Worm (Caenorhabditis elegans) whole organism, mixed stage, embryonic: ENCODE measurements around the gene ZC21.8.

Experiments
- M03D4.4 ChIP-seq: sonication (generic microtip); optimal IDR thresholded peaks from 2 replicates; lab custom pipeline; 2017; ENCODE audit warnings: mild to moderate bottlenecking, missing genetic modification characterization, missing compliant biosample characterization
- bed-3 ChIP-seq: fragments of 200-800 bp; sonication (Bioruptor generic); optimal IDR thresholded peaks from 3 replicates; lab custom pipeline; 2018; ENCODE audit warnings: mild to moderate bottlenecking, missing genetic modification characterization, moderate library complexity, missing compliant biosample characterization
- blmp-1 ChIP-seq: fragments of 150-350 bp; optimal IDR thresholded peaks from 2 replicates; lab custom pipeline; 2014; ENCODE audit warnings: missing biosample characterization, missing genetic modification characterization
- ceh-39 ChIP-seq: fragments of 150-350 bp; optimal IDR thresholded peaks from 2 replicates; lab custom pipeline; 2014; ENCODE audit warnings: missing biosample characterization, missing genetic modification characterization
- ceh-43 ChIP-seq: fragments of 200-800 bp; sonication (Bioruptor generic); optimal IDR thresholded peaks from 2 replicates; lab custom pipeline; 2018; ENCODE audit warnings: mild to moderate bottlenecking, missing genetic modification characterization, moderate library complexity, missing compliant biosample characterization
- ceh-83 ChIP-seq: fragments of 200-800 bp; sonication (Bioruptor generic); optimal IDR thresholded peaks from 2 replicates; lab custom pipeline; 2018; ENCODE audit warnings: mild to moderate bottlenecking, missing genetic modification characterization, missing compliant biosample characterization
- ces-1 ChIP-seq: fragments of 150-350 bp; optimal IDR thresholded peaks from 2 replicates; lab custom pipeline; 2014; ENCODE audit warnings: missing biosample characterization, missing genetic modification reagents, missing genetic modification characterization
- cnd-1 ChIP-seq: fragments of 200-800 bp; sonication (Bioruptor generic); optimal IDR thresholded peaks from 2 replicates; lab custom pipeline; 2018; ENCODE audit warnings: mild to moderate bottlenecking, missing genetic modification characterization, missing compliant biosample characterization
- drap-1 ChIP-seq: fragments of 200-800 bp; sonication (Bioruptor generic); optimal IDR thresholded peaks from 3 replicates; lab custom pipeline; 2018; ENCODE audit warnings: mild to moderate bottlenecking, missing genetic modification characterization, missing compliant biosample characterization
- elt-1 ChIP-seq: sonication (generic microtip); optimal IDR thresholded peaks from 2 replicates; lab custom pipeline; 2017; ENCODE audit warnings: missing genetic modification characterization, mild to moderate bottlenecking, missing compliant biosample characterization, antibody characterized with exemption, moderate library complexity, borderline replicate concordance; ENCODE audit not compliant: insufficient read depth
- elt-3 ChIP-seq: fragments of 150-350 bp; optimal IDR thresholded peaks from 2 replicates; lab custom pipeline; 2014; ENCODE audit warnings: missing biosample characterization, missing genetic modification characterization
- flh-1 ChIP-seq: fragments of 200-800 bp; sonication (Bioruptor generic); optimal IDR thresholded peaks from 2 replicates; lab custom pipeline; 2018; ENCODE audit warnings: mild to moderate bottlenecking, missing genetic modification characterization, moderate library complexity, missing compliant biosample characterization
- ham-2 ChIP-seq: fragments of 200-800 bp; sonication (Bioruptor generic); optimal IDR thresholded peaks from 2 replicates; lab custom pipeline; 2018; ENCODE audit warnings: mild to moderate bottlenecking, missing genetic modification characterization, missing compliant biosample characterization
- lin-32 ChIP-seq: fragments of 200-800 bp; sonication (Bioruptor generic); optimal IDR thresholded peaks from 2 replicates; lab custom pipeline; 2018; ENCODE audit warnings: mild to moderate bottlenecking, missing genetic modification characterization, missing compliant biosample characterization
- mab-5 ChIP-seq: fragments of 150-350 bp; optimal IDR thresholded peaks from 2 replicates; lab custom pipeline; 2014; ENCODE audit warnings: missing biosample characterization, missing genetic modification characterization
- mep-1 ChIP-seq: fragments of 150-350 bp; optimal IDR thresholded peaks from 2 replicates; lab custom pipeline; 2017; ENCODE audit warnings: missing biosample characterization, missing genetic modification reagents, missing genetic modification characterization, inconsistent platforms
- mls-2 ChIP-seq: sonication (generic microtip); optimal IDR thresholded peaks from 2 replicates; lab custom pipeline; 2016; ENCODE audit warnings: mild to moderate bottlenecking, missing genetic modification characterization, moderate library complexity, missing compliant biosample characterization
- nhr-12 ChIP-seq: fragments of 150-350 bp; optimal IDR thresholded peaks from 2 replicates; lab custom pipeline; 2014; ENCODE audit warnings: missing biosample characterization, missing genetic modification characterization
- nhr-2 ChIP-seq: fragments of 150-350 bp; optimal IDR thresholded peaks from 2 replicates; lab custom pipeline; 2014; ENCODE audit warnings: missing biosample characterization, missing genetic modification characterization
- nhr-28 ChIP-seq: fragments of 150-350 bp; optimal IDR thresholded peaks from 2 replicates; lab custom pipeline; 2014; ENCODE audit warnings: missing biosample characterization, missing genetic modification characterization
- nhr-76 ChIP-seq: sonication (generic microtip); optimal IDR thresholded peaks from 2 replicates; lab custom pipeline; 2017; ENCODE audit warnings: missing biosample characterization, missing genetic modification characterization
- pha-4 ChIP-seq: fragments of 150-350 bp; optimal IDR thresholded peaks from 2 replicates; lab custom pipeline; 2018; ENCODE audit warnings: missing biosample characterization, missing genetic modification reagents, missing genetic modification characterization
- sem-2 ChIP-seq: fragments of 200-800 bp; sonication (Bioruptor generic); optimal IDR thresholded peaks from 2 replicates; lab custom pipeline; 2018; ENCODE audit warnings: mild to moderate bottlenecking, missing genetic modification characterization, missing compliant biosample characterization
- snpc-4 ChIP-seq: fragments of 150-350 bp; optimal IDR thresholded peaks from 2 replicates; lab custom pipeline; 2014; ENCODE audit warnings: missing biosample characterization, missing genetic modification characterization
- unc-120 ChIP-seq: sonication (generic microtip); optimal IDR thresholded peaks from 2 replicates; lab custom pipeline; 2017; ENCODE audit warnings: missing genetic modification characterization, missing compliant biosample characterization; ENCODE audit not compliant: poor library complexity, severe bottlenecking
- unc-39 ChIP-seq: fragments of 150-350 bp; optimal IDR thresholded peaks from 2 replicates; lab custom pipeline; 2014; ENCODE audit warnings: missing biosample characterization, missing genetic modification characterization

ZC21.8 gene

ce11 chrIII:8509644-8510393, 10.0 kb downstream of the ZC21.8 start:
- no peak for TF ChIP-seq unc-120 (tag; lab: Kevin White, UChicago)
- TF ChIP-seq M03D4.4 (tag; lab: Kevin White, UChicago) = no peak
- TF ChIP-seq ceh-83 (GFP tag; lab: Kevin White, UChicago) = no peak
- no peak for TF ChIP-seq nhr-28 (tag; lab: Kevin White, UChicago)
- TF ChIP-seq ceh-39 (tag; lab: Kevin White, UChicago) = no peak
- peak; percentile 95 for TF ChIP-seq ces-1 (GFP tag; lab: Kevin White, UChicago)
- no peak for TF ChIP-seq pha-4 (tag; lab: Kevin White, UChicago)
- TF ChIP-seq bed-3 (GFP tag; lab: Kevin White, UChicago) = no peak
- TF ChIP-seq mls-2 (tag; lab: Kevin White, UChicago) = peak; percentile 36

DNA sequence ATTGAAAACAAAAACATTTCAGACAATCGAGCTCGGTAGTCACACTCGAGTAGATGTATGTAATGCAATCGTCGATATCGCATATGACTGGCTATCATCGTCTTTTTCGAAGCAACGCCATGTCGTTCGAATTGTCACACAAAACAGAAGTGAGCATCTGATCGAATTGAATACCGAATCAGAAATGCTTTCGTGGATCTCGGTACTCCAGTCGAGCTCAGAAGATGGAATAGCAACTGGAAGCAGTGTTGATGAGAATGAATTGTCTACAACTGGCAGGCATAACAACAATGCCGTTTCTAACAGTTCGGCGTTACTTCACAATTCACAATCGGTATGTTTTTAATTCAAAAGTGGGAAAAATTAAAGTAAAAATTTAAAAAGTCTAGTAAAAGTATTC, 10.6 kb downstream of the ZC21.8 start:
- no peak for TF ChIP-seq mep-1
- no peak for TF ChIP-seq nhr-2 (tag; lab: Kevin White, UChicago)
- no peak for TF ChIP-seq nhr-28 (tag; lab: Kevin White, UChicago)
- TF ChIP-seq drap-1 (GFP tag; lab: Kevin White, UChicago) = no peak
- no peak for TF ChIP-seq mls-2 (tag; lab: Kevin White, UChicago)
- TF ChIP-seq sem-2 (GFP tag; lab: Kevin White, UChicago) = no peak
- no peak for TF ChIP-seq lin-32 (GFP tag; lab: Kevin White, UChicago)
- no peak for TF ChIP-seq ces-1 (GFP tag; lab: Kevin White, UChicago)
- no peak for TF ChIP-seq unc-39 (tag; lab: Kevin White, UChicago)
- no peak for TF ChIP-seq blmp-1 (tag; lab: Kevin White, UChicago)
- TF ChIP-seq mab-5 (tag; lab: Kevin White, UChicago) = no peak
- TF ChIP-seq elt-1 (tag; lab: Kevin White, UChicago) = no peak
- TF ChIP-seq elt-3 = no peak

DNA sequence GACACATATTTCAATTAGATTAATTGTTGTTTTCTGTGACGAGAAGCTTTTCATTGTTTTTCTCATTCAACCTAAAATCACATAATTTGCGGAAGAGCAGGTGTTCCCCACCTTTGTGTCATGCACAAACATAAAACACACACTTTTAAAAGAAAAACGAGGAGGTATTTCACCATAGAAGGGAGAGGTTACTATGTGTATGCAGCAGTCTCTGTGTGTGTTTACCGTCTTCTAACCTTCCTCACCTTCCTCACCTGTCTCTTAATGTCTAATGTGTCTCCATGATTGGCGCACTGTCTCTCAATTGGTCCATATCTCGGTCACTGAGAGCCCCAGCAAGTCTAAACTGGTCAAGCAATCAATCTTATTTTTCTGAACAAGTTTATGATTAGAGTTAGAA, 13.4 kb downstream of the ZC21.8 start:
- TF ChIP-seq drap-1 (GFP tag; lab: Kevin White, UChicago) = no peak
- peak; percentile 68 for TF ChIP-seq nhr-2 (tag; lab: Kevin White, UChicago)
- TF ChIP-seq lin-32 (GFP tag; lab: Kevin White, UChicago) = peak; percentile 72

- no peak for TF ChIP-seq elt-1 (tag; lab: Kevin White, UChicago)
- TF ChIP-seq ham-2 (GFP tag; lab: Kevin White, UChicago) = peak; percentile 68
- peak; percentile 68 for TF ChIP-seq nhr-2 (tag; lab: Kevin White, UChicago)
- TF ChIP-seq bed-3 (GFP tag; lab: Kevin White, UChicago) = no peak
- TF ChIP-seq, all 35 proteins: peak for 2
Observed at ce11 chrIII:8504176-8504763, 15.5 kb downstream of the ZC21.8 start.

ce11 chrIII:8503341-8503740, 16.4 kb downstream of the ZC21.8 start:
- TF ChIP-seq mls-2 (tag; lab: Kevin White, UChicago) (no peak), lin-32 (GFP tag; lab: Kevin White, UChicago) (no peak), sem-2 (GFP tag; lab: Kevin White, UChicago) (no peak), snpc-4 (no peak), nhr-2 (tag; lab: Kevin White, UChicago) (no peak)

ce11 chrIII:8494708-8495107, 25.1 kb downstream of the ZC21.8 start, which contains the start of gene pac-1:
pac-1 (plus strand) TSS chrIII:8495008.
- TF ChIP-seq mab-5 (tag; lab: Kevin White, UChicago) = no peak
- no peak for TF ChIP-seq nhr-28 (tag; lab: Kevin White, UChicago)
- no peak for TF ChIP-seq ceh-43 (GFP tag; lab: Kevin White, UChicago)
- no peak for TF ChIP-seq mls-2 (tag; lab: Kevin White, UChicago)
- TF ChIP-seq nhr-76 = no peak
- TF ChIP-seq nhr-12 = no peak
- no peak for TF ChIP-seq cnd-1 (tag; lab: Kevin White, UChicago)
- no peak for TF ChIP-seq flh-1 (GFP tag; lab: Kevin White, UChicago)
